Worm (Caenorhabditis elegans): ENCODE measurements around the gene R11H6.5.

DNA sequence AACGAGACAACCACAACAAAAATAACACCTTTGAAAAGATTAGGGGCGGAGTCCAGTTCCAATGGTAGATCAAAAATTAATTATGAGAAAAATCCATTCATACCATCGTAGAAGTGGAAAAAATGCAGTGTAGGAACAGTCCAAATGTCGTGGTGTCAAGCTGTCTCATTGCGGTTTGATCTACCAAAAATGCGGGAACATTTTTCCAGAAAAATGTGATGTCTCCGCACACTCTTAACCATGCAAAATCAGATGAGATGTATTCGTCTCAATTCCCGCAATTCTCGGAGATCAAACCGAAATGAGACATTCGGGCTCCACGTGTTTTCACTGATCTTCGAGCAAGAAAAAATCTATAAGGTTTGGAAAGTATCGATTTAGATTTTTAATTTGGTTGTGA, 17.9 kb downstream of the R11H6.5 start:
- TF ChIP-seq ces-1 (GFP tag; optimal IDR thresholded peaks at IDR 0.05) (no peak), egl-27 (tag; optimal IDR thresholded peaks at IDR 0.05) (no peak), lim-7 (GFP tag; IDR thresholded peaks at IDR 0.05) (no peak), snpc-4 (tag; optimal IDR thresholded peaks at IDR 0.05) (no peak), dpl-1 (GFP tag; optimal IDR thresholded peaks at IDR 0.05) (no peak), ceh-44 (GFP tag; IDR thresholded peaks at IDR 0.05) (no peak), ama-1 (optimal IDR thresholded peaks at IDR 0.05) (no peak), unc-39 (tag; optimal IDR thresholded peaks at IDR 0.05) (no peak), pha-4 (GFP tag; IDR thresholded peaks at IDR 0.05) (no peak), pha-4 (tag; optimal IDR thresholded peaks at IDR 0.05) (no peak), lin-13 (GFP tag; optimal IDR thresholded peaks at IDR 0.05) (no peak), hlh-11 (tag; optimal IDR thresholded peaks at IDR 0.05) (no peak)

Measured in whole organism, L4 larva.